Worm (Caenorhabditis elegans) whole organism, mixed stage, embryonic: ENCODE data around the gene ugt-52.

Source experiments
- M03D4.4 ChIP-seq: sonication (generic microtip); optimal IDR thresholded peaks from 2 replicates; lab custom pipeline; 2017; ENCODE audit warnings: mild to moderate bottlenecking, missing genetic modification characterization, missing compliant biosample characterization
- ham-2 ChIP-seq: fragments of 200-800 bp; sonication (Bioruptor generic); optimal IDR thresholded peaks from 2 replicates; lab custom pipeline; 2018; ENCODE audit warnings: mild to moderate bottlenecking, missing genetic modification characterization, missing compliant biosample characterization
- lsy-2 ChIP-seq: fragments of 150-350 bp; optimal IDR thresholded peaks from 2 replicates; lab custom pipeline; 2014; ENCODE audit warnings: missing biosample characterization, missing genetic modification characterization
- mep-1 ChIP-seq: fragments of 150-350 bp; optimal IDR thresholded peaks from 2 replicates; lab custom pipeline; 2017; ENCODE audit warnings: missing biosample characterization, missing genetic modification reagents, missing genetic modification characterization, inconsistent platforms
- nhr-12 ChIP-seq: fragments of 150-350 bp; optimal IDR thresholded peaks from 2 replicates; lab custom pipeline; 2014; ENCODE audit warnings: missing biosample characterization, missing genetic modification characterization
- nhr-76 ChIP-seq: sonication (generic microtip); optimal IDR thresholded peaks from 2 replicates; lab custom pipeline; 2017; ENCODE audit warnings: missing biosample characterization, missing genetic modification characterization
- snpc-4 ChIP-seq: fragments of 150-350 bp; optimal IDR thresholded peaks from 2 replicates; lab custom pipeline; 2014; ENCODE audit warnings: missing biosample characterization, missing genetic modification characterization
- unc-39 ChIP-seq: fragments of 150-350 bp; optimal IDR thresholded peaks from 2 replicates; lab custom pipeline; 2014; ENCODE audit warnings: missing biosample characterization, missing genetic modification characterization
- ztf-11 ChIP-seq: fragments of 150-350 bp; optimal IDR thresholded peaks from 2 replicates; lab custom pipeline; 2014; ENCODE audit warnings: missing biosample characterization, missing genetic modification characterization

ce11 chrIV:772931-773330 lies 5.7 kb upstream of the ugt-52 start, which contains the start of gene mrpl-2:
- TF ChIP-seq nhr-12 (no peak), snpc-4 (tag; lab: Kevin White, UChicago) (no peak), M03D4.4 (no peak), lsy-2 (no peak), ham-2 (GFP tag; lab: Kevin White, UChicago) (no peak), mep-1 (tag; lab: Kevin White, UChicago) (no peak), ztf-11 (no peak), nhr-76 (tag; lab: Kevin White, UChicago) (no peak), unc-39 (tag; lab: Kevin White, UChicago) (no peak)
